Fruit fly (Drosophila melanogaster): ENCODE measurements around the gene CG34428.

dm6 chr3L:13022854-13023560, 38.6 kb upstream of the CG34428 start, which contains the start of gene RpS12:
- TF ChIP-seq Six4 (GFP tag; optimal IDR thresholded peaks at IDR 0.05) (peak; percentile 30), usp (GFP tag; optimal IDR thresholded peaks at IDR 0.05) (no peak)

Data from whole organism, embryonic.